Fruit fly (Drosophila melanogaster): Measurements from ENCODE around the gene CG14417.

The CG14417 gene

dm6 chrX:2860955-2861354 is 15.4 kb downstream of the CG14417 start (continued):
- peak; percentile 31 for TF ChIP-seq Blimp-1 (GFP tag; optimal IDR thresholded peaks at IDR 0.05)
- TF ChIP-seq CG11504 (tag; optimal IDR thresholded peaks at IDR 0.05) = peak; percentile 65
- no peak for TF ChIP-seq CG18011 (GFP tag; optimal IDR thresholded peaks at IDR 0.05)
- no peak for TF ChIP-seq fu2 (GFP tag; optimal IDR thresholded peaks at IDR 0.05)
- no peak for TF ChIP-seq Myb (GFP tag; optimal IDR thresholded peaks at IDR 0.05)
- TF ChIP-seq fd3F (GFP tag; optimal IDR thresholded peaks at IDR 0.05) = no peak
- no peak for TF ChIP-seq gcm (GFP tag; optimal IDR thresholded peaks at IDR 0.05)
- no peak for TF ChIP-seq ems (GFP tag; optimal IDR thresholded peaks at IDR 0.05)
- TF ChIP-seq chm (GFP tag; IDR thresholded peaks at IDR 0.05) = no peak
- no peak for TF ChIP-seq CG31365 (tag; optimal IDR thresholded peaks at IDR 0.05)
- TF ChIP-seq CG17385 (GFP tag; optimal IDR thresholded peaks at IDR 0.05) = no peak
- TF ChIP-seq CG12391 (tag; optimal IDR thresholded peaks at IDR 0.05) = no peak
- no peak for TF ChIP-seq CG1792 (GFP tag; optimal IDR thresholded peaks at IDR 0.05)
- no peak for TF ChIP-seq ham (GFP tag; IDR thresholded peaks at IDR 0.05)
- TF ChIP-seq phol (tag; optimal IDR thresholded peaks at IDR 0.05) = peak; percentile 43
- no peak for TF ChIP-seq CG12104 (GFP tag; optimal IDR thresholded peaks at IDR 0.05)
- no peak for TF ChIP-seq D (optimal IDR thresholded peaks at IDR 0.05)
- no peak for TF ChIP-seq D (GFP tag; optimal IDR thresholded peaks at IDR 0.05)
- TF ChIP-seq Jarid2 (GFP tag; optimal IDR thresholded peaks at IDR 0.05) = no peak
- TF ChIP-seq bsh (GFP tag; optimal IDR thresholded peaks at IDR 0.05) = peak in 1 of 2 experiments; percentile 37
- TF ChIP-seq nau (GFP tag; optimal IDR thresholded peaks at IDR 0.05) = no peak
- no peak for TF ChIP-seq CG6254 (GFP tag; optimal IDR thresholded peaks at IDR 0.05)
- TF ChIP-seq zfh2 (GFP tag; optimal IDR thresholded peaks at IDR 0.05) = no peak
- TF ChIP-seq CG15514 (GFP tag; optimal IDR thresholded peaks at IDR 0.05) = peak; percentile 27
- no peak for TF ChIP-seq tap (tag; optimal IDR thresholded peaks at IDR 0.05)
- no peak for TF ChIP-seq Deaf1 (tag; optimal IDR thresholded peaks at IDR 0.05)
- TF ChIP-seq Drgx (GFP tag; IDR thresholded peaks at IDR 0.05) = peak; percentile 48
- TF ChIP-seq HLH54F (GFP tag; optimal IDR thresholded peaks at IDR 0.05) = peak; percentile 7
- TF ChIP-seq Aef1 (GFP tag; IDR thresholded peaks at IDR 0.05) = peak; percentile 31; the same call in 1 of the 3 replicates
- TF ChIP-seq jumu (GFP tag; optimal IDR thresholded peaks at IDR 0.05) = no peak
- TF ChIP-seq Fer2 (tag; optimal IDR thresholded peaks at IDR 0.05) = no peak
- TF ChIP-seq oc (tag; optimal IDR thresholded peaks at IDR 0.05) = no peak
- no peak for TF ChIP-seq Eip74EF (GFP tag; optimal IDR thresholded peaks at IDR 0.05)
- TF ChIP-seq fd102C (GFP tag; optimal IDR thresholded peaks at IDR 0.05) = no peak
- TF ChIP-seq pnt (GFP tag; optimal IDR thresholded peaks at IDR 0.05) = no peak
- TF ChIP-seq CG5180 (GFP tag; optimal IDR thresholded peaks at IDR 0.05) = no peak
- no peak for TF ChIP-seq CG10565 (GFP tag; optimal IDR thresholded peaks at IDR 0.05)
- no peak for TF ChIP-seq CrebB (tag; optimal IDR thresholded peaks at IDR 0.05)
- TF ChIP-seq Doc3 (GFP tag; IDR thresholded peaks at IDR 0.05; ENCODE audit: partially characterized antibody) = no peak
- no peak for TF ChIP-seq NK7.1 (GFP tag; optimal IDR thresholded peaks at IDR 0.05)
- no peak for TF ChIP-seq CG3995 (GFP tag; optimal IDR thresholded peaks at IDR 0.05)
- TF ChIP-seq stc (GFP tag; IDR thresholded peaks at IDR 0.05) = 0 out of 2 replicates have a peak, but pooled peaks have one; percentile 27
- TF ChIP-seq en (GFP tag; optimal IDR thresholded peaks at IDR 0.05) = no peak
- TF ChIP-seq disco-r (GFP tag; optimal IDR thresholded peaks at IDR 0.05) = no peak
- no peak for TF ChIP-seq CG8765 (GFP tag; IDR thresholded peaks at IDR 0.05)
- TF ChIP-seq CG17612 (GFP tag; IDR thresholded peaks at IDR 0.05) = no peak
- TF ChIP-seq CG13424 (tag; optimal IDR thresholded peaks at IDR 0.05) = peak; percentile 31
- TF ChIP-seq ab (GFP tag; optimal IDR thresholded peaks at IDR 0.05) = no peak
- peak; percentile 40; the same call in 1 of the 2 replicates for TF ChIP-seq CG32772 (GFP tag; IDR thresholded peaks at IDR 0.05)
- no peak for TF ChIP-seq schlank (tag; optimal IDR thresholded peaks at IDR 0.05)
- no peak for TF ChIP-seq Rx (GFP tag; IDR thresholded peaks at IDR 0.05)
